Worm (Caenorhabditis elegans): ENCODE results near the gene magu-4.
"Not testable (repeated sequence)": the region's sequence is repeated elsewhere in the genome, so short reads cannot be mapped to it uniquely, and the experiment has no call there.

The magu-4 gene

ce11 chrIV:10006792-10007191, 2.8 kb upstream of the magu-4 start, which contains the start of gene C47E12.13:
Gene C47E12.13 (minus strand): TSS chrIV:10006892.
- TF ChIP-seq unc-62 (GFP tag; optimal IDR thresholded peaks at IDR 0.05) = no peak

- TF ChIP-seq unc-62 (GFP tag; optimal IDR thresholded peaks at IDR 0.05) = no peak
Measured at ce11 chrIV:10007758-10008157, 1.8 kb upstream of the magu-4 start.

ce11 chrIV:10016977-10017376, 7.4 kb downstream of the magu-4 start, which contains the start of gene ent-7:
Gene ent-7 (plus strand): TSS chrIV:10017277.
- TF ChIP-seq unc-62 (GFP tag; optimal IDR thresholded peaks at IDR 0.05) = no peak

- no peak for TF ChIP-seq unc-62 (GFP tag; optimal IDR thresholded peaks at IDR 0.05)
Measured at ce11 chrIV:10017633-10018032, 8.1 kb downstream of the magu-4 start, which contains the start of gene F44D12.2. Gene F44D12.2 (minus strand): TSS chrIV:10017733.

ce11 chrIV:10021283-10021682, 11.7 kb downstream of the magu-4 start, which contains the start of gene F44D12.19:
Gene F44D12.19 (plus strand): TSS chrIV:10021583.
- TF ChIP-seq unc-62 (GFP tag; optimal IDR thresholded peaks at IDR 0.05) = no peak

- no peak for TF ChIP-seq unc-62 (GFP tag; optimal IDR thresholded peaks at IDR 0.05)
Measured at ce11 chrIV:10022991-10023390, 13.4 kb downstream of the magu-4 start, which contains the start of gene F44D12.8. Gene F44D12.8 (plus strand): TSS chrIV:10023291.

- no peak for TF ChIP-seq unc-62 (GFP tag; optimal IDR thresholded peaks at IDR 0.05)
Measured at ce11 chrIV:10026129-10026528, 16.6 kb downstream of the magu-4 start.

ce11 chrIV:10027566-10027965, 18.0 kb downstream of the magu-4 start, which contains the start of gene gipc-2:
Gene gipc-2 (minus strand): TSS chrIV:10027666.
- TF ChIP-seq unc-62 (GFP tag; optimal IDR thresholded peaks at IDR 0.05) = no peak

ce11 chrIV:10028779-10029178, 19.2 kb downstream of the magu-4 start, which contains the start of the genes F44D12.16 and msd-2:
Gene F44D12.16 (plus strand): TSS chrIV:10029079.
Gene msd-2 (plus strand): TSS chrIV:10029083.
- not testable (repeated sequence) for TF ChIP-seq unc-62 (GFP tag; optimal IDR thresholded peaks at IDR 0.05)

- no peak for TF ChIP-seq unc-62 (GFP tag; optimal IDR thresholded peaks at IDR 0.05)
Measured at ce11 chrIV:10033053-10033452, 23.5 kb downstream of the magu-4 start, which contains the start of gene F44D12.6. Gene F44D12.6 (plus strand): TSS chrIV:10033353.

ce11 chrIV:10036966-10037365, 27.4 kb downstream of the magu-4 start, which contains the start of gene F44D12.10:
Gene F44D12.10 (minus strand): TSS chrIV:10037066.
- TF ChIP-seq unc-62 (GFP tag; optimal IDR thresholded peaks at IDR 0.05) = no peak

- TF ChIP-seq unc-62 (GFP tag; optimal IDR thresholded peaks at IDR 0.05) = no peak
Measured at ce11 chrIV:10040803-10041202, 31.2 kb downstream of the magu-4 start, which contains the start of gene dhs-31. Gene dhs-31 (minus strand): TSS chrIV:10040903.

ce11 chrIV:10042881-10043280, 33.3 kb downstream of the magu-4 start, which contains the start of gene frk-1:
Gene frk-1 (plus strand): TSS chrIV:10043181.
- TF ChIP-seq unc-62 (GFP tag; optimal IDR thresholded peaks at IDR 0.05) = no peak

ce11 chrIV:10046005-10046404, 36.5 kb downstream of the magu-4 start:
- TF ChIP-seq unc-62 (GFP tag; optimal IDR thresholded peaks at IDR 0.05) = no peak

- no peak for TF ChIP-seq unc-62 (GFP tag; optimal IDR thresholded peaks at IDR 0.05)
Measured at ce11 chrIV:10047108-10047507, 37.6 kb downstream of the magu-4 start, which contains the start of gene T04B2.3. Gene T04B2.3 (plus strand): TSS chrIV:10047408.

ce11 chrIV:10048268-10048667, 38.7 kb downstream of the magu-4 start:
- no peak for TF ChIP-seq unc-62 (GFP tag; optimal IDR thresholded peaks at IDR 0.05)

- TF ChIP-seq unc-62 (GFP tag; optimal IDR thresholded peaks at IDR 0.05) = no peak
Measured at ce11 chrIV:10051088-10051487, 41.5 kb downstream of the magu-4 start, which contains the start of gene T04B2.8. Gene T04B2.8 (minus strand): TSS chrIV:10051188.

Measured in whole organism, dauer.